Fruit fly (Drosophila melanogaster) whole organism, pupa: Measurements from ENCODE around the gene CG7806.
A peak's percentile ranks its signal among the peaks of the same experiment; 100 is the strongest.

Experiments used
- CG10348 ChIP-seq: fragments of 200-800 bp; sonication (Bioruptor generic); IDR thresholded peaks from 2 replicates; pipeline ENCODE4 v1.3.6; 2022; ENCODE audit warnings: missing biosample characterization, missing genetic modification characterization
- CG12605 ChIP-seq: fragments of 200-800 bp; sonication (Bioruptor generic); IDR thresholded peaks from 2 replicates; pipeline ENCODE4 v1.3.6; 2022; ENCODE audit warnings: missing biosample characterization, missing genetic modification characterization
- CG13204 ChIP-seq: fragments of 200-800 bp; sonication (Bioruptor generic); optimal IDR thresholded peaks from 2 replicates; lab custom pipeline; 2018; ENCODE audit warnings: missing biosample characterization, mild to moderate bottlenecking, missing genetic modification characterization, moderate library complexity
- CG14655 ChIP-seq: fragments of 200-800 bp; sonication (Bioruptor generic); optimal IDR thresholded peaks from 3 replicates; lab custom pipeline; 2017; ENCODE audit warnings: mild to moderate bottlenecking, missing biosample characterization, missing genetic modification reagents, missing genetic modification characterization
- CG15710 ChIP-seq: fragments of 200-800 bp; sonication (Bioruptor generic); optimal IDR thresholded peaks from 2 replicates; lab custom pipeline; 2018; ENCODE audit warnings: missing biosample characterization, mild to moderate bottlenecking, missing genetic modification characterization, moderate library complexity
- CG17806 ChIP-seq: fragments of 200-800 bp; sonication (Bioruptor generic); optimal IDR thresholded peaks from 2 replicates; lab custom pipeline; 2018; ENCODE audit warnings: missing biosample characterization, mild to moderate bottlenecking, missing genetic modification characterization, moderate library complexity
- CG32121 ChIP-seq: fragments of 200-800 bp; sonication (Bioruptor generic); IDR thresholded peaks from 2 replicates; pipeline ENCODE4 v1.3.6; 2022; ENCODE audit warnings: missing biosample characterization, missing genetic modification characterization
- CG34367 ChIP-seq: fragments of 200-800 bp; sonication (Bioruptor generic); optimal IDR thresholded peaks from 2 replicates; lab custom pipeline; 2018; ENCODE audit warnings: missing biosample characterization, mild to moderate bottlenecking, missing genetic modification characterization
- CG4496 ChIP-seq: fragments of 200-800 bp; sonication (Bioruptor generic); IDR thresholded peaks from 3 replicates; pipeline ENCODE4 v1.3.6; 2022; ENCODE audit warnings: missing biosample characterization, missing genetic modification characterization
- CG8159 ChIP-seq: fragments of 200-800 bp; sonication (Bioruptor generic); optimal IDR thresholded peaks from 3 replicates; lab custom pipeline; 2018; ENCODE audit warnings: missing biosample characterization, mild to moderate bottlenecking, missing genetic modification characterization, moderate library complexity
- CG8301 ChIP-seq: fragments of 200-800 bp; sonication (Bioruptor generic); optimal IDR thresholded peaks from 2 replicates; lab custom pipeline; 2018; ENCODE audit warnings: missing biosample characterization, mild to moderate bottlenecking, missing genetic modification characterization
- CG9948 ChIP-seq: fragments of 200-800 bp; sonication (Bioruptor generic); optimal IDR thresholded peaks from 2 replicates; lab custom pipeline; 2018; ENCODE audit warnings: missing biosample characterization, mild to moderate bottlenecking, missing genetic modification characterization, moderate library complexity
- D1 ChIP-seq: fragments of 200-800 bp; sonication (Bioruptor generic); optimal IDR thresholded peaks from 2 replicates; lab custom pipeline; 2018; ENCODE audit warnings: missing biosample characterization, mild to moderate bottlenecking, missing genetic modification characterization, moderate library complexity
- EcR ChIP-seq: fragments of 200-800 bp; sonication (Bioruptor generic); optimal IDR thresholded peaks from 3 replicates; lab custom pipeline; 2019; ENCODE audit warnings: missing biosample characterization, missing genetic modification characterization, mild to moderate bottlenecking, moderate library complexity, missing genetic modification reagents
- Ets98B ChIP-seq: fragments of 200-800 bp; sonication (Bioruptor generic); IDR thresholded peaks from 2 replicates; pipeline ENCODE4 v1.3.6; 2022; ENCODE audit warnings: missing biosample characterization, missing genetic modification characterization
- Pif1A ChIP-seq: fragments of 200-800 bp; sonication (Bioruptor generic); optimal IDR thresholded peaks from 3 replicates; lab custom pipeline; 2016; ENCODE audit warnings: missing biosample characterization, missing genetic modification characterization
- Pif1B ChIP-seq: fragments of 200-800 bp; sonication (Bioruptor generic); optimal IDR thresholded peaks from 3 replicates; lab custom pipeline; 2016; ENCODE audit warnings: missing biosample characterization, missing genetic modification characterization
- Snoo ChIP-seq: fragments of 200-800 bp; sonication (Bioruptor generic); optimal IDR thresholded peaks from 3 replicates; lab custom pipeline; 2017; ENCODE audit warnings: missing biosample characterization, mild to moderate bottlenecking, missing genetic modification characterization, inconsistent platforms
- fd96Ca ChIP-seq: fragments of 200-800 bp; sonication (Bioruptor generic); IDR thresholded peaks from 3 replicates; pipeline ENCODE4 v1.3.6; 2022; ENCODE audit warnings: missing biosample characterization, missing genetic modification characterization
- gl ChIP-seq: fragments of 200-800 bp; sonication (Bioruptor generic); optimal IDR thresholded peaks from 2 replicates; lab custom pipeline; 2018; ENCODE audit warnings: missing biosample characterization, mild to moderate bottlenecking, missing genetic modification characterization
- rn ChIP-seq: fragments of 200-800 bp; sonication (Bioruptor generic); IDR thresholded peaks from 2 replicates; pipeline ENCODE4 v1.3.6; 2022; ENCODE audit warnings: missing biosample characterization, missing genetic modification characterization

The CG7806 gene

dm6 chr2L:8302766-8303479 lies 8.3 kb upstream of the CG7806 start, which contains the start of the genes wol and Scgalpha:
Gene wol (minus strand): TSS chr2L:8302985.
Gene Scgalpha (plus strand): TSS chr2L:8303429.
- no peak for TF ChIP-seq EcR (GFP tag; lab: Kevin White, UChicago)

dm6 chr2L:8304635-8305034 lies 6.6 kb upstream of the CG7806 start:
- TF ChIP-seq fd96Ca (GFP tag; lab: Robert Waterston, UW) (no peak), Ets98B (GFP tag; lab: Robert Waterston, UW) (no peak), D1 (tag; lab: Kevin White, UChicago) (no peak), CG17806 (tag; lab: Kevin White, UChicago) (no peak), CG13204 (GFP tag; lab: Kevin White, UChicago) (no peak), CG32121 (GFP tag; lab: Robert Waterston, UW) (no peak), CG12605 (no peak)
- TF ChIP-seq, all 21 proteins: peak for 0

dm6 chr2L:8305409-8305808 lies 5.8 kb upstream of the CG7806 start, which contains the start of gene CG7840:
Gene CG7840 (plus strand): TSS chr2L:8305586.
- TF ChIP-seq CG15710 (no peak), CG32121 (GFP tag; lab: Robert Waterston, UW) (no peak), CG9948 (tag; lab: Kevin White, UChicago) (no peak), CG17806 (tag; lab: Kevin White, UChicago) (no peak), rn (GFP tag; lab: Robert Waterston, UW) (no peak), CG4496 (GFP tag; lab: Robert Waterston, UW) (no peak), EcR (GFP tag; lab: Kevin White, UChicago) (no peak), CG13204 (GFP tag; lab: Kevin White, UChicago) (no peak), CG14655 (GFP tag; lab: Kevin White, UChicago) (no peak), D1 (tag; lab: Kevin White, UChicago) (no peak), Pif1B (no peak), Snoo (tag; lab: Kevin White, UChicago) (no peak), fd96Ca (GFP tag; lab: Robert Waterston, UW) (no peak), CG8159 (tag; lab: Kevin White, UChicago) (no peak), CG8301 (no peak), CG12605 (no peak), CG34367 (tag; lab: Kevin White, UChicago) (no peak), Pif1A (GFP tag; lab: Kevin White, UChicago) (no peak), Ets98B (GFP tag; lab: Robert Waterston, UW) (no peak)

- no peak for TF ChIP-seq rn (GFP tag; lab: Robert Waterston, UW)
- TF ChIP-seq CG13204 (GFP tag; lab: Kevin White, UChicago) = no peak
- no peak for TF ChIP-seq CG32121 (GFP tag; lab: Robert Waterston, UW)
- TF ChIP-seq Pif1B = no peak
- no peak for TF ChIP-seq CG10348
- TF ChIP-seq CG9948 (tag; lab: Kevin White, UChicago) = no peak
- TF ChIP-seq gl (tag; lab: Kevin White, UChicago) = no peak
- no peak for TF ChIP-seq fd96Ca (GFP tag; lab: Robert Waterston, UW)
- TF ChIP-seq Snoo (tag; lab: Kevin White, UChicago) = no peak
- TF ChIP-seq CG17806 (tag; lab: Kevin White, UChicago) = no peak
- TF ChIP-seq Ets98B (GFP tag; lab: Robert Waterston, UW) = no peak
- TF ChIP-seq CG15710 = no peak
- TF ChIP-seq CG14655 (GFP tag; lab: Kevin White, UChicago) = no peak
- no peak for TF ChIP-seq CG8159 (tag; lab: Kevin White, UChicago)
Measured at dm6 chr2L:8307817-8308551, 3.2 kb upstream of the CG7806 start, which contains the start of the genes Ostgamma and Mettl14. Gene Ostgamma (minus strand): TSS chr2L:8308192. Gene Mettl14 (plus strand): TSS chr2L:8308427.

dm6 chr2L:8311741-8312140 lies 542 bp downstream of the CG7806 start:
- TF ChIP-seq Snoo (tag; lab: Kevin White, UChicago) (no peak), EcR (GFP tag; lab: Kevin White, UChicago) (peak; percentile 32)

dm6 chr2L:8319858-8320525 lies 8.8 kb downstream of the CG7806 start, which contains the start of the genes mtsh and strat:
Gene mtsh (minus strand): TSS chr2L:8319908.
Gene strat (plus strand): TSS chr2L:8320328.
- TF ChIP-seq CG4496 (GFP tag; lab: Robert Waterston, UW) (peak; percentile 76), fd96Ca (GFP tag; lab: Robert Waterston, UW) (no peak), Snoo (tag; lab: Kevin White, UChicago) (peak; percentile 22), gl (tag; lab: Kevin White, UChicago) (peak; percentile 41), CG8301 (no peak), CG15710 (peak; percentile 23), rn (GFP tag; lab: Robert Waterston, UW) (no peak), CG17806 (tag; lab: Kevin White, UChicago) (peak; percentile 34), CG10348 (no peak), CG34367 (tag; lab: Kevin White, UChicago) (peak; percentile 3), EcR (GFP tag; lab: Kevin White, UChicago) (no peak), D1 (tag; lab: Kevin White, UChicago) (no peak), Pif1A (GFP tag; lab: Kevin White, UChicago) (no peak)
